Worm (Caenorhabditis elegans): ENCODE results near the gene srv-30.

srv-30 gene

ce11 chrIV:6248486-6248885, 20.8 kb downstream of the srv-30 start, which contains the start of gene acox-3 (continued):
- TF ChIP-seq lin-39 (tag; optimal IDR thresholded peaks at IDR 0.05) = no peak

- TF ChIP-seq F13H6.1 (tag; optimal IDR thresholded peaks at IDR 0.05) (no peak), ztf-1 (GFP tag; conservative IDR thresholded peaks at IDR 0.05) (no peak), ztf-4 (tag; optimal IDR thresholded peaks at IDR 0.05) (no peak), crh-2 (tag; optimal IDR thresholded peaks at IDR 0.05) (no peak), dmd-4 (tag; optimal IDR thresholded peaks at IDR 0.05) (no peak), nhr-11 (tag; optimal IDR thresholded peaks at IDR 0.05) (no peak)
These were observed 29.3 kb downstream of the srv-30 start, which contains the start of gene F58F9.9 for ce11 chrIV:6239993-6240392. TSS of gene F58F9.9 (plus strand) at chrIV:6240293.

- TF ChIP-seq zag-1 (tag; optimal IDR thresholded peaks at IDR 0.05) = no peak
- TF ChIP-seq Y55F3AM.14 (GFP tag; optimal IDR thresholded peaks at IDR 0.05) = no peak
- no peak for TF ChIP-seq nhr-21 (tag; optimal IDR thresholded peaks at IDR 0.05)
- TF ChIP-seq nhr-12 (tag; optimal IDR thresholded peaks at IDR 0.05) = no peak
- no peak for TF ChIP-seq mdl-1 (tag; optimal IDR thresholded peaks at IDR 0.05)
- TF ChIP-seq unc-39 (tag; optimal IDR thresholded peaks at IDR 0.05) = no peak
- TF ChIP-seq gmeb-1 (tag; optimal IDR thresholded peaks at IDR 0.05) = no peak
- TF ChIP-seq aly-2 (tag; optimal IDR thresholded peaks at IDR 0.05) = no peak
These were observed 31.6 kb downstream of the srv-30 start, which contains the start of the genes F58F9.6 and F58F9.8 for ce11 chrIV:6237508-6238227. TSS of gene F58F9.6 (minus strand) at chrIV:6237608. TSS of gene F58F9.8 (plus strand) at chrIV:6238177.

ce11 chrIV:6232769-6233290, 36.4 kb downstream of the srv-30 start, which contains the start of gene F58F9.3:
TSS of gene F58F9.3 (plus strand) at chrIV:6233240.
- no peak for TF ChIP-seq ceh-82 (tag; optimal IDR thresholded peaks at IDR 0.05)
- no peak for TF ChIP-seq gmeb-1 (tag; optimal IDR thresholded peaks at IDR 0.05)
- TF ChIP-seq ama-1 (optimal IDR thresholded peaks at IDR 0.05) = no peak
- no peak for TF ChIP-seq nhr-10 (tag; optimal IDR thresholded peaks at IDR 0.05)
- TF ChIP-seq crh-2 (tag; optimal IDR thresholded peaks at IDR 0.05) = peak; percentile 3
- peak; percentile 89 for TF ChIP-seq fos-1 (tag; optimal IDR thresholded peaks at IDR 0.05)

- peak; percentile 93 for TF ChIP-seq fos-1 (tag; optimal IDR thresholded peaks at IDR 0.05)
- no peak for TF ChIP-seq sem-4 (tag; optimal IDR thresholded peaks at IDR 0.05)
- TF ChIP-seq ceh-82 (tag; optimal IDR thresholded peaks at IDR 0.05) = no peak
These were observed 38.6 kb downstream of the srv-30 start, which contains the start of gene F58F9.4 for ce11 chrIV:6230560-6231073. TSS of gene F58F9.4 (plus strand) at chrIV:6231023.

- TF ChIP-seq fos-1 (tag; optimal IDR thresholded peaks at IDR 0.05) (peak; percentile 72), elt-3 (tag; optimal IDR thresholded peaks at IDR 0.05) (no peak)
These were observed 41.3 kb downstream of the srv-30 start, which contains the start of gene C49A9.1 for ce11 chrIV:6227974-6228373. TSS of gene C49A9.1 (plus strand) at chrIV:6228190.

ce11 chrIV:6225143-6225542, 44.1 kb downstream of the srv-30 start, which contains the start of gene C49A9.2:
TSS of gene C49A9.2 (plus strand) at chrIV:6225443.
- TF ChIP-seq ceh-16 (tag; optimal IDR thresholded peaks at IDR 0.05) = no peak
- no peak for TF ChIP-seq nhr-237 (tag; optimal IDR thresholded peaks at IDR 0.05)
- TF ChIP-seq ceh-82 (tag; optimal IDR thresholded peaks at IDR 0.05) = no peak
- no peak for TF ChIP-seq nhr-10 (tag; optimal IDR thresholded peaks at IDR 0.05)
- no peak for TF ChIP-seq fos-1 (tag; optimal IDR thresholded peaks at IDR 0.05)
- TF ChIP-seq alr-1 (tag; optimal IDR thresholded peaks at IDR 0.05) = no peak
- TF ChIP-seq nhr-21 (tag; optimal IDR thresholded peaks at IDR 0.05) = no peak
- TF ChIP-seq nhr-12 (tag; optimal IDR thresholded peaks at IDR 0.05) = no peak
- TF ChIP-seq lsy-2 (tag; optimal IDR thresholded peaks at IDR 0.05) = no peak
- TF ChIP-seq unc-39 (tag; optimal IDR thresholded peaks at IDR 0.05) = no peak
- TF ChIP-seq dmd-4 (tag; optimal IDR thresholded peaks at IDR 0.05) = no peak
- no peak for TF ChIP-seq mab-5 (tag; optimal IDR thresholded peaks at IDR 0.05)
- no peak for TF ChIP-seq ztf-11 (tag; optimal IDR thresholded peaks at IDR 0.05)
- TF ChIP-seq skn-1 (tag; optimal IDR thresholded peaks at IDR 0.05) = no peak
- TF ChIP-seq nhr-11 (tag; optimal IDR thresholded peaks at IDR 0.05) = no peak
- no peak for TF ChIP-seq sem-4 (tag; optimal IDR thresholded peaks at IDR 0.05)
- TF ChIP-seq nhr-23 (tag; optimal IDR thresholded peaks at IDR 0.05) = no peak
- no peak for TF ChIP-seq elt-3 (tag; optimal IDR thresholded peaks at IDR 0.05)
- no peak for TF ChIP-seq unc-55 (GFP tag; optimal IDR thresholded peaks at IDR 0.05)
- TF ChIP-seq aly-2 (tag; optimal IDR thresholded peaks at IDR 0.05) = no peak
